Worm (Caenorhabditis elegans) whole organism, late embryonic: ENCODE results near the gene F39G3.3.

Experiments
- C08G9.2 ChIP-seq: sonication (generic microtip); optimal IDR thresholded peaks from 2 replicates; lab custom pipeline; 2016; ENCODE audit warnings: mild to moderate bottlenecking, missing genetic modification characterization, moderate library complexity, missing compliant biosample characterization
- F13H6.1 ChIP-seq: sonication (generic microtip); optimal IDR thresholded peaks from 2 replicates; lab custom pipeline; 2016; ENCODE audit warnings: missing genetic modification characterization, missing compliant biosample characterization
- K02D7.2 ChIP-seq: sonication (generic microtip); optimal IDR thresholded peaks from 2 replicates; lab custom pipeline; 2017; ENCODE audit warnings: mild to moderate bottlenecking, missing genetic modification characterization, missing compliant biosample characterization
- K09A11.1 ChIP-seq: sonication (generic microtip); optimal IDR thresholded peaks from 2 replicates; lab custom pipeline; 2017; ENCODE audit warnings: antibody characterized with exemption, mild to moderate bottlenecking, missing genetic modification characterization, missing compliant biosample characterization; ENCODE audit not compliant: insufficient read depth
- T23F11.4 ChIP-seq: fragments of 200-800 bp; sonication (Bioruptor generic); optimal IDR thresholded peaks from 2 replicates; lab custom pipeline; 2018; ENCODE audit warnings: mild to moderate bottlenecking, missing genetic modification characterization, missing compliant biosample characterization
- Y22D7AL.16 ChIP-seq: sonication (generic microtip); optimal IDR thresholded peaks from 2 replicates; lab custom pipeline; 2016; ENCODE audit warnings: missing genetic modification characterization, missing compliant biosample characterization
- ceh-14 ChIP-seq: sonication (generic microtip); optimal IDR thresholded peaks from 2 replicates; lab custom pipeline; 2016; ENCODE audit warnings: missing genotype, missing genetic modification characterization, missing compliant biosample characterization
- ceh-2 ChIP-seq: sonication (generic microtip); optimal IDR thresholded peaks from 2 replicates; lab custom pipeline; 2016; ENCODE audit warnings: missing genotype, missing genetic modification characterization, missing compliant biosample characterization
- ceh-30 ChIP-seq: fragments of 150-350 bp; optimal IDR thresholded peaks from 2 replicates; lab custom pipeline; 2014; ENCODE audit warnings: missing biosample characterization, missing genetic modification characterization
- ceh-31 ChIP-seq: sonication (generic microtip); optimal IDR thresholded peaks from 2 replicates; lab custom pipeline; 2016; ENCODE audit warnings: missing genetic modification characterization, missing compliant biosample characterization
- ceh-34 ChIP-seq: sonication (generic microtip); optimal IDR thresholded peaks from 2 replicates; lab custom pipeline; 2016; ENCODE audit warnings: mild to moderate bottlenecking, missing genetic modification characterization, missing compliant biosample characterization
- ceh-6 ChIP-seq: fragments of 200-800 bp; sonication (Bioruptor generic); optimal IDR thresholded peaks from 2 replicates; lab custom pipeline; 2018; ENCODE audit warnings: mild to moderate bottlenecking, missing genetic modification characterization, missing compliant biosample characterization
- che-1 ChIP-seq: sonication (generic microtip); optimal IDR thresholded peaks from 2 replicates; lab custom pipeline; 2016; ENCODE audit warnings: mild to moderate bottlenecking, missing genetic modification characterization, missing compliant biosample characterization
- elt-2 ChIP-seq: sonication (generic microtip); optimal IDR thresholded peaks from 2 replicates; lab custom pipeline; 2016; ENCODE audit warnings: missing genetic modification reagents, missing genetic modification characterization, missing compliant biosample characterization
- ets-4 ChIP-seq: sonication (generic microtip); optimal IDR thresholded peaks from 2 replicates; lab custom pipeline; 2016; ENCODE audit warnings: missing genetic modification characterization, missing compliant biosample characterization
- fax-1 ChIP-seq: sonication (generic microtip); optimal IDR thresholded peaks from 2 replicates; lab custom pipeline; 2016; ENCODE audit warnings: missing genotype, missing genetic modification characterization, missing compliant biosample characterization
- fkh-10 ChIP-seq: fragments of 150-350 bp; optimal IDR thresholded peaks from 2 replicates; lab custom pipeline; 2014; ENCODE audit warnings: missing biosample characterization, missing genetic modification reagents, missing genetic modification characterization
- fkh-6 ChIP-seq: sonication (generic microtip); optimal IDR thresholded peaks from 2 replicates; lab custom pipeline; 2016; ENCODE audit warnings: missing genetic modification characterization, missing compliant biosample characterization
- gmeb-2 ChIP-seq: sonication (generic microtip); optimal IDR thresholded peaks from 2 replicates; lab custom pipeline; 2016; ENCODE audit warnings: missing genetic modification characterization, inconsistent platforms, missing compliant biosample characterization
- madf-2 ChIP-seq: sonication (generic microtip); optimal IDR thresholded peaks from 2 replicates; lab custom pipeline; 2017; ENCODE audit warnings: missing genetic modification characterization, missing compliant biosample characterization
- mec-3 ChIP-seq: sonication (generic microtip); optimal IDR thresholded peaks from 2 replicates; lab custom pipeline; 2016; ENCODE audit warnings: borderline replicate concordance, missing genetic modification characterization, missing compliant biosample characterization
- nfya-1 ChIP-seq: sonication (generic microtip); optimal IDR thresholded peaks from 2 replicates; lab custom pipeline; 2017; ENCODE audit warnings: missing genetic modification characterization, mild to moderate bottlenecking, missing compliant biosample characterization, antibody characterized with exemption, moderate library complexity
- npax-4 ChIP-seq: sonication (generic microtip); optimal IDR thresholded peaks from 2 replicates; lab custom pipeline; 2016; ENCODE audit warnings: missing genetic modification characterization, missing compliant biosample characterization
- odd-2 ChIP-seq: sonication (generic microtip); optimal IDR thresholded peaks from 2 replicates; lab custom pipeline; 2017; ENCODE audit warnings: antibody characterized with exemption, mild to moderate bottlenecking, missing genetic modification characterization, missing compliant biosample characterization
- pag-3 ChIP-seq: sonication (generic microtip); optimal IDR thresholded peaks from 2 replicates; lab custom pipeline; 2016; ENCODE audit warnings: missing compliant biosample characterization, missing genetic modification characterization, borderline replicate concordance
- pha-2 ChIP-seq: sonication (generic microtip); optimal IDR thresholded peaks from 2 replicates; lab custom pipeline; 2017; ENCODE audit warnings: mild to moderate bottlenecking, missing genetic modification characterization, missing compliant biosample characterization
- rnt-1 ChIP-seq: sonication (generic microtip); optimal IDR thresholded peaks from 2 replicates; lab custom pipeline; 2016; ENCODE audit warnings: missing genetic modification characterization, missing compliant biosample characterization
- sox-4 ChIP-seq: sonication (generic microtip); optimal IDR thresholded peaks from 2 replicates; lab custom pipeline; 2017; ENCODE audit warnings: mild to moderate bottlenecking, missing genetic modification characterization, inconsistent platforms, missing compliant biosample characterization
- unc-55 ChIP-seq: sonication (generic microtip); optimal IDR thresholded peaks from 2 replicates; lab custom pipeline; 2017; ENCODE audit warnings: missing biosample characterization, missing genetic modification reagents, missing genetic modification characterization

Gene F39G3.3

ce11 chrV:4694466-4695092 is 37.1 kb upstream of the F39G3.3 start:
- TF ChIP-seq K02D7.2 (no peak), madf-2 (tag; lab: Kevin White, UChicago) (no peak), ceh-34 (tag; lab: Kevin White, UChicago) (no peak), unc-55 (GFP tag; lab: Kevin White, UChicago) (no peak), ceh-31 (tag; lab: Kevin White, UChicago) (no peak), odd-2 (tag; lab: Kevin White, UChicago) (no peak), sox-4 (tag; lab: Kevin White, UChicago) (no peak), che-1 (tag; lab: Kevin White, UChicago) (no peak)

ce11 chrV:4698675-4699074 is 33.0 kb upstream of the F39G3.3 start:
- TF ChIP-seq fkh-6 (tag; lab: Kevin White, UChicago) (no peak), gmeb-2 (tag; lab: Kevin White, UChicago) (no peak), F13H6.1 (tag; lab: Kevin White, UChicago) (no peak)
- TF ChIP-seq, all 69 proteins: peak for 0

DNA sequence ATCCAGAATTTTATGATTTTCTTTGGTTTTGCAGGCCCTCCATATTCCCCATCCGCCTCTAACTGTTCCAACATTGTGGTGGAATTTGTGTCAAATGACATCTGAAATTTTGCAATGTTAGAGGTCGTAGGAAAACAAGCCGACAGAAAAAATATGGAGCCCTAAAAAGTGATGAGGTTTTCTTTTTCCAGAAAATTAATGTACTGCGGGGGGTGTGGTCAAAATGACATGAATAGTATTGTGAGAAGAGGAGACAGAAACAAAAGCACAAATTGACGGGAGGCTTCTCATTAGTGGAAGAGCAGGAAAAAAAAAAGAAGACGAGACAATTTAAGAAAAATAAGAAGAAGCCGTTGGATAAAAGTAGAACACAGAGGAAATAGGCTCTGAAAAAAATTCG is 31.5 kb upstream of the F39G3.3 start, which contains the start of gene ZC266.1:
Gene ZC266.1, minus strand, starts transcription at position 101 of the 400 bp plus-strand sequence.
- no peak for TF ChIP-seq fkh-10

- no peak for TF ChIP-seq fkh-10
- no peak for TF ChIP-seq fax-1
- no peak for TF ChIP-seq pag-3 (tag; lab: Kevin White, UChicago)
- TF ChIP-seq ceh-30 (tag; lab: Kevin White, UChicago) = no peak
- no peak for TF ChIP-seq ets-4 (tag; lab: Kevin White, UChicago)
- TF ChIP-seq mec-3 (tag; lab: Kevin White, UChicago) = no peak
- TF ChIP-seq F13H6.1 (tag; lab: Kevin White, UChicago) = no peak
- no peak for TF ChIP-seq ceh-14 (tag; lab: Kevin White, UChicago)
- no peak for TF ChIP-seq gmeb-2 (tag; lab: Kevin White, UChicago)
- no peak for TF ChIP-seq ceh-31 (tag; lab: Kevin White, UChicago)
- TF ChIP-seq npax-4 = no peak
- TF ChIP-seq K02D7.2 = no peak
- no peak for TF ChIP-seq C08G9.2
- no peak for TF ChIP-seq nfya-1 (tag; lab: Kevin White, UChicago)
Observed at ce11 chrV:4707646-4708045, 24.1 kb upstream of the F39G3.3 start.

ce11 chrV:4710464-4710863 is 21.2 kb upstream of the F39G3.3 start, which contains the start of gene oac-24:
Gene oac-24, plus strand, starts transcription at chrV:4710764.
- no peak for TF ChIP-seq rnt-1 (tag; lab: Kevin White, UChicago)
- TF ChIP-seq fkh-6 (tag; lab: Kevin White, UChicago) = no peak
- no peak for TF ChIP-seq Y22D7AL.16 (tag; lab: Kevin White, UChicago)
- no peak for TF ChIP-seq ceh-2 (tag; lab: Kevin White, UChicago)
- no peak for TF ChIP-seq K09A11.1 (tag; lab: Kevin White, UChicago)
- TF ChIP-seq nfya-1 (tag; lab: Kevin White, UChicago) = no peak
- TF ChIP-seq T23F11.4 (GFP tag; lab: Kevin White, UChicago) = no peak
- TF ChIP-seq pha-2 (tag; lab: Kevin White, UChicago) = no peak
- TF ChIP-seq ceh-6 (GFP tag; lab: Kevin White, UChicago) = no peak

DNA sequence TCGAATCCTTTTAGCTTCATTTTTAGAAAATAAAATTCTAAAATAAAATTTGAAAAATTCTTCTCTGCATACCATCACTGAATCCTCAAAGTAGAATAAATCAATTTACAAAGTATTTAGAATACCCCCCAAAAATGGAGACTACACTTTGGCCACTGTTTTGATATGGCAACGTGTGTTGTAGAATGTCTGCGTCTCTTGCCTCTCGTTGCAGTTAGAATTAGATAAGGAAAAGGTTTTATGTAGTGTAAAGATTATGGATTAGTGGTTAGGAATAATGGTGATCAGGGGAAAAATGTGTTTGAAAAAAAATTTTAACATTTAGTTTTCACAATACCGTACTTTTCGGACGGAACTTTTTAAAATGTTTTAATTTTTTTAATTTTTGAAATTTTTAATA is 11.7 kb upstream of the F39G3.3 start, which contains the start of gene prx-6:
Gene prx-6, minus strand, starts transcription at position 129 of the 400 bp plus-strand sequence.
- TF ChIP-seq pha-2 (tag; lab: Kevin White, UChicago) = no peak
- TF ChIP-seq elt-2 (tag; lab: Kevin White, UChicago) = peak; percentile 66
